Worm (Caenorhabditis elegans): ENCODE data around the gene anmt-1.

The anmt-1 gene

DNA sequence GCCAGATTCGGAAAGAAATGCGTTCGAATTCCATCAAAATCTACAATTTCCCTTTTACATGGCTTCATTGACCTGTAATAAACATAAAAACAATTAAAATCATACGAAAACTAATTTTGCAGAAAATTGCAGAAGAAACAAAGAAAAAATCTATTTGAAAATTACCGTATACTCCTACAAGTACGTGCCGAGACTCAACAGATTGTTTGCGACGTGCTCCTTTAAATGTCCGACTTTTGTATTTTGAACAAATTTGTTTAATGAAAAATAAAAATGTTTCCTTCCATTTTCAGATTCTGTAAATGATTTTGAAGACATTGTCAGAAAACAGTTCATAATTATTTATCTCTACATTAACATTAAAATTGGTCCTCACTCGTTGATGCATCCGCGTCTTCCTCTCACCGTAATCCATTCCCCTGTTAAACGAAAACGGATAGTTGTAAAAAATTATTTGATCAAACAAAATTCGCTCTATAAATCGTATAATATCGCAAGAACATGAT lies 9.6 kb upstream of the anmt-1 start, which contains the start of gene pgl-2:
Gene pgl-2 (minus strand): TSS at position 456 of the 506 bp plus-strand sequence.
- TF ChIP-seq sptf-1 (tag; optimal IDR thresholded peaks at IDR 0.05) (no peak), skn-1 (tag; optimal IDR thresholded peaks at IDR 0.05) (no peak), mdl-1 (tag; optimal IDR thresholded peaks at IDR 0.05) (no peak)

DNA sequence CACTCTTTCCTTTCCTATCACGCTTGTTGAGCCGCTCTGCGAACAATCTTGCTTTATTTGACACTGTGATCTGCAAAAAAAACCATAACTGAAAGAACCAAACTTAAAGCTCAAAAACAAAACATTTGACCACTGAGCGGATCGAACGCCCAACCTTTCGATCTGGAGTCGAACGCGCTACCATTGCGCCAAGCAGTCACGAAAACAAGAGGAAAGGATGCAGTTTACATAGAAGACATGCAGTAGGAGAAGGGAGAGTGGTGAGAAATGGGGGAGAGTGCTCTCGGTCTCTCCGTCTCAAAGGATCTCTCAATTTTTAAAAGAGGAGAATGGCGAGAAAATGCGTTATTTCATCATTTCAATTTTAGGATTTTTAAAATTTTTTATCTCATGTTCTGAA lies 6.2 kb upstream of the anmt-1 start:
- TF ChIP-seq C16A3.4 (tag; optimal IDR thresholded peaks at IDR 0.05), result peak; percentile 71
- TF ChIP-seq pqm-1 (tag; optimal IDR thresholded peaks at IDR 0.05), result no peak
- TF ChIP-seq snpc-4 (tag; optimal IDR thresholded peaks at IDR 0.05), result peak; percentile 8
- no peak for TF ChIP-seq hlh-17 (GFP tag; optimal IDR thresholded peaks at IDR 0.05; ENCODE audit: borderline replicate concordance)
- peak; percentile 12 for TF ChIP-seq ceh-90 (tag; optimal IDR thresholded peaks at IDR 0.05)
- peak in 1 of 2 experiments; percentile 53 for TF ChIP-seq ztf-11 (tag; optimal IDR thresholded peaks at IDR 0.05)
- peak; percentile 61 for TF ChIP-seq jun-1 (tag; optimal IDR thresholded peaks at IDR 0.05)
- TF ChIP-seq nhr-19 (GFP tag; conservative IDR thresholded peaks at IDR 0.05), result peak; percentile 76
- TF ChIP-seq lin-39 (tag; optimal IDR thresholded peaks at IDR 0.05), result no peak
- no peak for TF ChIP-seq nhr-76 (tag; optimal IDR thresholded peaks at IDR 0.05)
- TF ChIP-seq ces-1 (GFP tag; optimal IDR thresholded peaks at IDR 0.05), result no peak
- no peak for TF ChIP-seq mab-9 (GFP tag; IDR thresholded peaks at IDR 0.05)
- TF ChIP-seq irx-1 (tag; optimal IDR thresholded peaks at IDR 0.05), result peak; percentile 32
- no peak for TF ChIP-seq ets-5 (GFP tag; IDR thresholded peaks at IDR 0.05)
- peak; percentile 34 for TF ChIP-seq ama-1 (optimal IDR thresholded peaks at IDR 0.05)
- 0 out of 2 replicates have a peak, but pooled peaks have one; percentile 19 for TF ChIP-seq ceh-88 (GFP tag; IDR thresholded peaks at IDR 0.05)
- no peak for TF ChIP-seq nhr-237 (tag; optimal IDR thresholded peaks at IDR 0.05)
- peak; percentile 28 for TF ChIP-seq unc-86 (tag; optimal IDR thresholded peaks at IDR 0.05)
- peak; percentile 61 for TF ChIP-seq tbx-2 (tag; optimal IDR thresholded peaks at IDR 0.05)
- peak; percentile 73 for TF ChIP-seq lin-14 (GFP tag; optimal IDR thresholded peaks at IDR 0.05)
- TF ChIP-seq ceh-8 (GFP tag; optimal IDR thresholded peaks at IDR 0.05), result peak; percentile 54
- TF ChIP-seq skn-1 (tag; optimal IDR thresholded peaks at IDR 0.05), result peak; percentile 47
- no peak for TF ChIP-seq unc-130 (tag; optimal IDR thresholded peaks at IDR 0.05)
- no peak for TF ChIP-seq nhr-28 (tag; optimal IDR thresholded peaks at IDR 0.05)
- peak; percentile 44 for TF ChIP-seq pax-3 (tag; optimal IDR thresholded peaks at IDR 0.05)
- no peak for TF ChIP-seq egl-27 (tag; optimal IDR thresholded peaks at IDR 0.05)
- TF ChIP-seq lsy-2 (tag; optimal IDR thresholded peaks at IDR 0.05), result peak; percentile 58 to 73
- peak; percentile 73 for TF ChIP-seq rnt-1 (tag; optimal IDR thresholded peaks at IDR 0.05)
- peak; percentile 61 for TF ChIP-seq fkh-8 (tag; optimal IDR thresholded peaks at IDR 0.05)
- TF ChIP-seq fos-1 (tag; optimal IDR thresholded peaks at IDR 0.05), result peak; percentile 24
- TF ChIP-seq mdl-1 (tag; optimal IDR thresholded peaks at IDR 0.05), result peak in 1 of 2 experiments; percentile 60
- no peak for TF ChIP-seq vab-15 (tag; optimal IDR thresholded peaks at IDR 0.05)
- no peak for TF ChIP-seq zag-1 (tag; optimal IDR thresholded peaks at IDR 0.05)
- peak; percentile 63 for TF ChIP-seq xbp-1 (tag; optimal IDR thresholded peaks at IDR 0.05)
- TF ChIP-seq isw-1 (GFP tag; IDR thresholded peaks at IDR 0.05), result peak; percentile 24; the same call in 1 of the 2 replicates
- TF ChIP-seq efl-1 (optimal IDR thresholded peaks at IDR 0.05), result peak; percentile 66 to 70
- peak; percentile 55 to 96 for TF ChIP-seq efl-1 (GFP tag; optimal IDR thresholded peaks at IDR 0.05 in 1 of 2)
- TF ChIP-seq nhr-47 (tag; optimal IDR thresholded peaks at IDR 0.05), result peak; percentile 79
- TF ChIP-seq aha-1 (tag; optimal IDR thresholded peaks at IDR 0.05), result no peak
- TF ChIP-seq swsn-7 (tag; optimal IDR thresholded peaks at IDR 0.05), result peak; percentile 71
- no peak for TF ChIP-seq lin-15B (tag; optimal IDR thresholded peaks at IDR 0.05)
- TF ChIP-seq nhr-71 (tag; optimal IDR thresholded peaks at IDR 0.05), result peak; percentile 79
- TF ChIP-seq Y116A8C.19 (tag; optimal IDR thresholded peaks at IDR 0.05; ENCODE audit: borderline replicate concordance), result no peak
- no peak for TF ChIP-seq efl-3 (GFP tag; optimal IDR thresholded peaks at IDR 0.05)
- TF ChIP-seq ceh-82 (tag; optimal IDR thresholded peaks at IDR 0.05), result peak; percentile 23 to 75 (median 51)
- TF ChIP-seq elt-2 (tag; optimal IDR thresholded peaks at IDR 0.05), result peak; percentile 6
- TF ChIP-seq dsc-1 (tag; optimal IDR thresholded peaks at IDR 0.05), result peak; percentile 75
- TF ChIP-seq egl-13 (tag; optimal IDR thresholded peaks at IDR 0.05), result peak; percentile 11
- TF ChIP-seq grh-1 (GFP tag; IDR thresholded peaks at IDR 0.05), result no peak
- no peak for TF ChIP-seq C34B4.2 (tag; optimal IDR thresholded peaks at IDR 0.05)
